Fruit fly (Drosophila melanogaster) whole organism, prepupa: ENCODE results near the gene nyo.

Experiments used
- CG11902 ChIP-seq: fragments of 200-800 bp; sonication (Bioruptor generic); optimal IDR thresholded peaks from 3 replicates; lab custom pipeline; 2016; ENCODE audit warnings: missing biosample characterization, missing genetic modification characterization
- CG15336 ChIP-seq: fragments of 200-800 bp; sonication (Bioruptor generic); IDR thresholded peaks from 2 replicates; pipeline ENCODE4 v1.3.6; 2022; ENCODE audit warnings: missing biosample characterization, missing genetic modification characterization
- Hr39 ChIP-seq: fragments of 200-800 bp; sonication (Bioruptor generic); optimal IDR thresholded peaks from 2 replicates; lab custom pipeline; 2016; ENCODE audit warnings: missing biosample characterization, missing genetic modification characterization
- Sox15 ChIP-seq: fragments of 200-800 bp; sonication (Bioruptor generic); optimal IDR thresholded peaks from 3 replicates; lab custom pipeline; 2016; ENCODE audit warnings: missing biosample characterization, missing genetic modification characterization

- no peak for TF ChIP-seq Sox15
- no peak for TF ChIP-seq Hr39
- no peak for TF ChIP-seq CG15336 (GFP tag; lab: Robert Waterston, UW)
- no peak for TF ChIP-seq CG11902 (GFP tag; lab: Kevin White, UChicago)
Observed at dm6 chr3R:31607287-31607849, 64.5 kb downstream of the nyo start.
